Worm (Caenorhabditis elegans) whole organism, early embryonic: ENCODE data around the gene comt-5.

Source experiments
- B0310.2 ChIP-seq: sonication (generic microtip); optimal IDR thresholded peaks from 2 replicates; lab custom pipeline; 2016; ENCODE audit warnings: mild to moderate bottlenecking, missing genetic modification characterization, missing compliant biosample characterization
- F13C5.2 ChIP-seq: sonication (generic microtip); optimal IDR thresholded peaks from 2 replicates; lab custom pipeline; 2017; ENCODE audit warnings: mild to moderate bottlenecking, missing genetic modification characterization, inconsistent platforms, missing compliant biosample characterization
- aly-1 ChIP-seq: sonication (generic microtip); optimal IDR thresholded peaks from 2 replicates; lab custom pipeline; 2016; ENCODE audit warnings: missing genetic modification characterization, missing compliant biosample characterization
- ama-1 ChIP-seq: fragments of 150-350 bp; optimal IDR thresholded peaks from 2 replicates; lab custom pipeline; 2014
- ceh-13 ChIP-seq: fragments of 200-800 bp; sonication (Bioruptor generic); optimal IDR thresholded peaks from 2 replicates; lab custom pipeline; 2018; ENCODE audit warnings: mild to moderate bottlenecking, missing genetic modification characterization, missing compliant biosample characterization
- ceh-36 ChIP-seq: sonication (generic microtip); optimal IDR thresholded peaks from 2 replicates; lab custom pipeline; 2016; ENCODE audit warnings: missing genetic modification characterization, inconsistent platforms, missing compliant biosample characterization
- ets-7 ChIP-seq: sonication (generic microtip); optimal IDR thresholded peaks from 2 replicates; lab custom pipeline; 2016; ENCODE audit warnings: missing genotype, missing genetic modification characterization, missing compliant biosample characterization
- flt-1 ChIP-seq: fragments of 200-800 bp; sonication (Bioruptor generic); IDR thresholded peaks from 2 replicates; pipeline ENCODE4 v1.3.6; 2022; ENCODE audit warnings: missing genetic modification characterization, missing compliant biosample characterization
- hmbx-1 ChIP-seq: sonication (generic microtip); optimal IDR thresholded peaks from 2 replicates; lab custom pipeline; 2016; ENCODE audit warnings: mild to moderate bottlenecking, missing genetic modification characterization, missing compliant biosample characterization
- hmg-4 ChIP-seq: fragments of 200-800 bp; sonication (Bioruptor generic); optimal IDR thresholded peaks from 2 replicates; lab custom pipeline; 2018; ENCODE audit warnings: mild to moderate bottlenecking, missing genetic modification characterization, missing compliant biosample characterization
- hnd-1 ChIP-seq: sonication (generic microtip); optimal IDR thresholded peaks from 2 replicates; lab custom pipeline; 2016; ENCODE audit warnings: missing genetic modification characterization, missing compliant biosample characterization
- pes-1 ChIP-seq: fragments of 200-800 bp; sonication (Bioruptor generic); IDR thresholded peaks from 2 replicates; pipeline ENCODE4 v1.3.6; 2022; ENCODE audit warnings: missing genetic modification reagents, missing genetic modification characterization, missing compliant biosample characterization
- scrt-1 ChIP-seq: fragments of 200-800 bp; sonication (Bioruptor generic); IDR thresholded peaks from 2 replicates; pipeline ENCODE4 v1.3.6; 2022; ENCODE audit warnings: missing genetic modification characterization, missing compliant biosample characterization
- sea-1 ChIP-seq: fragments of 200-800 bp; sonication (Bioruptor generic); conservative IDR thresholded peaks from 2 replicates; pipeline ENCODE4 v1.3.6; 2022; ENCODE audit warnings: missing genetic modification characterization, missing compliant biosample characterization
- tbx-11 ChIP-seq: fragments of 200-800 bp; sonication (Bioruptor generic); IDR thresholded peaks from 2 replicates; pipeline ENCODE4 v1.3.6; 2022; ENCODE audit warnings: missing genetic modification characterization, missing compliant biosample characterization
- tbx-37 ChIP-seq: fragments of 200-800 bp; sonication (Bioruptor generic); conservative IDR thresholded peaks from 2 replicates; pipeline ENCODE4 v1.3.6; 2022; ENCODE audit warnings: missing genetic modification reagents, missing genetic modification characterization, missing compliant biosample characterization
- tra-4 ChIP-seq: sonication (generic microtip); optimal IDR thresholded peaks from 2 replicates; lab custom pipeline; 2017; ENCODE audit warnings: missing genetic modification characterization, missing compliant biosample characterization

The comt-5 gene

DNA sequence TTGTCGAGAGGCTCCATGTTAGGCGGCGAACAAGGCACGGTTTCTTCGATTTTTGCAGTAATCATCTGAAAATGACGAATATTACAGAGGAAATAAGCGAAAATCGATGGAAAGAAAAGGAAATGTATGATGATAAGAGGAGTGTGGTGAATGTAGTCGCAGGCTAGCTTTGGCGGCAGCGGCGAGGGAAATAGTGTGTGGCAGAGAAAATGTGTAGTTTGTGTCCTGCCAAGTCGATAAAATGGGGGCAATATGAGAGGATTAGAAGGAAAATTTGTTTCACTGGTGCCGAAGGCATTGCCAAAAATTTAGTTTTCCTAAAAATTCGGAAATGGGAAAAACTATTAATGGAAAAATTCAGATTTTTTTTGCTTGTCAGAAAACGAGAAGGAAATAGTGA, 13.4 kb upstream of the comt-5 start, which contains the start of gene nhr-86:
nhr-86 (minus strand) TSS at position 71 of the 400 bp plus-strand sequence.
- TF ChIP-seq ceh-13 (GFP tag; lab: Kevin White, UChicago), result no peak
- TF ChIP-seq sea-1 (GFP tag; lab: Robert Waterston, UW), result no peak
- TF ChIP-seq aly-1, result no peak
- TF ChIP-seq ama-1 (lab: Kevin White, UChicago), result no peak
- no peak for TF ChIP-seq pes-1 (GFP tag; lab: Robert Waterston, UW)
- TF ChIP-seq hmg-4, result no peak
- TF ChIP-seq scrt-1 (GFP tag; lab: Robert Waterston, UW), result no peak
- no peak for TF ChIP-seq tra-4
- TF ChIP-seq F13C5.2 (tag; lab: Kevin White, UChicago), result no peak
- no peak for TF ChIP-seq ceh-36
- no peak for TF ChIP-seq B0310.2
- no peak for TF ChIP-seq ets-7 (tag; lab: Kevin White, UChicago)
- TF ChIP-seq tbx-37 (GFP tag; lab: Robert Waterston, UW), result no peak
- no peak for TF ChIP-seq tbx-11 (GFP tag; lab: Robert Waterston, UW)
- TF ChIP-seq hmbx-1 (tag; lab: Kevin White, UChicago), result no peak
- TF ChIP-seq hnd-1 (tag; lab: Kevin White, UChicago), result no peak
- TF ChIP-seq flt-1 (GFP tag; lab: Robert Waterston, UW), result no peak

DNA sequence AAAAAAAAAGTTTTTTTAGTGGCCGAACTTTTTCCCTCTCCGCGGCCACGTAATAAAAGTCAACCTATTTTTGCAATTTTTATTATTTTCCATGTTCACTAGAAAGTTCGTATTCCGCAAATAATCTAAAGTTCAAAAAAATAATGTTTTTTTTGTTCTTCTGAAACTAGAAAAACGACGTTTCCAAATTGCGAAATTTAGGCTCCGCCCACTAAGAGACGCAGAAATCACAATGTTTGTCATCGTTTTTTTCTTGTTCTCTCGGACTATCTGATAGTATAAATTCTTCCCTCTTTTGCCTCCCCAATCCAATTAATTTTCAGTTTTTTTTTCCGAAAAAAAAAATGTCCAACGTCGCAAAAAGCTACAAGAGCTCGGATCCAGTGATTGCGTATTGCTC, 3.9 kb upstream of the comt-5 start, which contains the start of gene comt-3:
comt-3 (plus strand) TSS at position 214 of the 400 bp plus-strand sequence.
- no peak for TF ChIP-seq tbx-37 (GFP tag; lab: Robert Waterston, UW)
- TF ChIP-seq ceh-36, result no peak
- no peak for TF ChIP-seq pes-1 (GFP tag; lab: Robert Waterston, UW)
- no peak for TF ChIP-seq tra-4
- TF ChIP-seq hmg-4, result no peak
- no peak for TF ChIP-seq tbx-11 (GFP tag; lab: Robert Waterston, UW)
- no peak for TF ChIP-seq hmbx-1 (tag; lab: Kevin White, UChicago)
- no peak for TF ChIP-seq ama-1 (lab: Kevin White, UChicago)
- no peak for TF ChIP-seq sea-1 (GFP tag; lab: Robert Waterston, UW)
- no peak for TF ChIP-seq flt-1 (GFP tag; lab: Robert Waterston, UW)
- no peak for TF ChIP-seq ceh-13 (GFP tag; lab: Kevin White, UChicago)
- no peak for TF ChIP-seq scrt-1 (GFP tag; lab: Robert Waterston, UW)
- TF ChIP-seq aly-1, result no peak
- TF ChIP-seq ets-7 (tag; lab: Kevin White, UChicago), result no peak
- no peak for TF ChIP-seq hnd-1 (tag; lab: Kevin White, UChicago)
- no peak for TF ChIP-seq F13C5.2 (tag; lab: Kevin White, UChicago)
- TF ChIP-seq B0310.2, result no peak

DNA sequence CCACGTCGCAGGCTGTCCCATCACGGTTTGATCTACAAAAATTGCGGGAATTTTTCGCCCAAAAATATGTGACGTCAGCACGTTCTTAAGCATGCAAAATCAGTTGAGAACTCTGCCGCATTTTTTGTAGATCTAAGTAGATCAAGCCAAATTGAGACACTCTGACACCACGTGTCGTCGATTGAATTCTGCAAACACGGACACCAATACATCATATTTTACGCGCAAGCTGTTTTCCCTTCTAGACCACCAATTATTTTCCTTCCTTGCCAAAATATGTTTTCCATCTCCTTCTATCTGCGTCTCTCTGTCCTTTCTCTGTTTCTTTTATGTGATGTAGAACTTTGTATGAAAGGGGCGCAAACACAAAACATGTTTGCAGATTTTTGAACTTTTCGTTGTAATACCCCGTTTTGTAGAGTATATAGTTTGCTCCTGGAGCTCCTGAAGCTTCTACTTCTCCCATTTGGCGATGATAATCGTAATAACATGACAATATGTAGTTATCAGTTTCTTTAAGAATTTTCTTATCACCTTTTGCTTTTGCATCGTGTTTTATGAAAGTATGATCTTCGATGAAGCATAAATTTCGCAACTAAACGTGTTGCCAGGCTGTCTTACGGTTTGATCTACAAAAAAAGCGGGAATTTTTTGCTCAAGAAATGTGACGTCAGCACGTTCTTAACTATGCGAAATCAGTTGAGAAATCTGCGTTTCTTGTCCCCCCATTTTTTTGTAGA, 2.5 kb upstream of the comt-5 start:
- TF ChIP-seq ama-1 (lab: Kevin White, UChicago) (no peak), B0310.2 (no peak), tbx-11 (GFP tag; lab: Robert Waterston, UW) (no peak), tra-4 (no peak), F13C5.2 (tag; lab: Kevin White, UChicago) (no peak), hnd-1 (tag; lab: Kevin White, UChicago) (no peak), tbx-37 (GFP tag; lab: Robert Waterston, UW) (no peak), flt-1 (GFP tag; lab: Robert Waterston, UW) (no peak), hmbx-1 (tag; lab: Kevin White, UChicago) (no peak), ceh-36 (no peak), ets-7 (tag; lab: Kevin White, UChicago) (no peak), hmg-4 (no peak), ceh-13 (GFP tag; lab: Kevin White, UChicago) (no peak), pes-1 (GFP tag; lab: Robert Waterston, UW) (no peak), aly-1 (no peak), scrt-1 (GFP tag; lab: Robert Waterston, UW) (no peak), sea-1 (GFP tag; lab: Robert Waterston, UW) (no peak)

DNA sequence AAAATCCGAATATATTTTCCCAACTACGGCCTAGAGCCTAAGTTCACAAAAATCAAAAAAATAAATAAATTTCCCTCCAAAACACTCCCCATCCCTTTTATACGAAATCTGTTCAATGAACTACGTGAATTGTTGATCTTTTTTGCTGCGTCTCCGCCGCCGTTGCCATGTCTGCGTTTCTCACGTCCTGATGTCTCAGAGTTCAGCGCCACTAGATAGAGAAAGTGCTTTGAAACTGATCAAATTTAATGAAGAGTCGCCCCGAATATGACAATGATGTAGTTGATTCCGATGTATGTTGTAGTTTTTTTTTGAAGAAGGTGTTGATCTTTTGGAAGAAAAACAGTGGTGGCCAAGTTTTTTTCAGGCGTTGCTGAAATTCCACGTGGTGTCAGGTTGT, 845 bp upstream of the comt-5 start:
- TF ChIP-seq pes-1 (GFP tag; lab: Robert Waterston, UW), result no peak
- no peak for TF ChIP-seq ama-1 (lab: Kevin White, UChicago)
- TF ChIP-seq hnd-1 (tag; lab: Kevin White, UChicago), result no peak
- TF ChIP-seq tbx-11 (GFP tag; lab: Robert Waterston, UW), result no peak
- TF ChIP-seq aly-1, result no peak
- TF ChIP-seq hmbx-1 (tag; lab: Kevin White, UChicago), result no peak
- no peak for TF ChIP-seq F13C5.2 (tag; lab: Kevin White, UChicago)
- no peak for TF ChIP-seq sea-1 (GFP tag; lab: Robert Waterston, UW)
- no peak for TF ChIP-seq flt-1 (GFP tag; lab: Robert Waterston, UW)
- TF ChIP-seq hmg-4, result no peak
- no peak for TF ChIP-seq ceh-13 (GFP tag; lab: Kevin White, UChicago)
- no peak for TF ChIP-seq tra-4
- no peak for TF ChIP-seq ceh-36
- no peak for TF ChIP-seq ets-7 (tag; lab: Kevin White, UChicago)
- no peak for TF ChIP-seq scrt-1 (GFP tag; lab: Robert Waterston, UW)
- TF ChIP-seq tbx-37 (GFP tag; lab: Robert Waterston, UW), result no peak
- TF ChIP-seq B0310.2, result no peak

DNA sequence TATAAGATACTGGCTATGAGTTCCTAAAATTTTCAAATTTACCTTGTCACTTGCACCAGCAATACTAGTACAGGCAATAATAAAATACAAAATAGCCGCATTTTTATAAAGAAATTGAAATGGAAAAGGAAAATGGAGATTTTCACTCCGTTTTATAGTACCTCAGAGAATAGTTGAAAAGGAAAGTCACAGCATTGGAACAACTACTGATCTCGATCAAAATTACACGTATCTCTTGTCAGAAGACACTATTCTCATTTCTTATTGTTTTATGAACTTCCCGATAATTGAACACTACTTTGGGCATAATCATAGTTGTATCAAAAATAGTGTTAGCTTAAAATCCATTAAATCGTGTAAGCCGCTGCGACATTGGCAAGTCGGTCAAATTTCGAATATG, 1.9 kb downstream of the comt-5 start, which contains the start of gene Y40B10A.11:
Y40B10A.11 (minus strand) TSS at position 101 of the 400 bp plus-strand sequence.
- TF ChIP-seq hmbx-1 (tag; lab: Kevin White, UChicago) (no peak), tbx-11 (GFP tag; lab: Robert Waterston, UW) (no peak), ceh-13 (GFP tag; lab: Kevin White, UChicago) (no peak), F13C5.2 (tag; lab: Kevin White, UChicago) (no peak), flt-1 (GFP tag; lab: Robert Waterston, UW) (no peak), ama-1 (lab: Kevin White, UChicago) (no peak), scrt-1 (GFP tag; lab: Robert Waterston, UW) (no peak), pes-1 (GFP tag; lab: Robert Waterston, UW) (no peak), tbx-37 (GFP tag; lab: Robert Waterston, UW) (no peak), hnd-1 (tag; lab: Kevin White, UChicago) (no peak)

DNA sequence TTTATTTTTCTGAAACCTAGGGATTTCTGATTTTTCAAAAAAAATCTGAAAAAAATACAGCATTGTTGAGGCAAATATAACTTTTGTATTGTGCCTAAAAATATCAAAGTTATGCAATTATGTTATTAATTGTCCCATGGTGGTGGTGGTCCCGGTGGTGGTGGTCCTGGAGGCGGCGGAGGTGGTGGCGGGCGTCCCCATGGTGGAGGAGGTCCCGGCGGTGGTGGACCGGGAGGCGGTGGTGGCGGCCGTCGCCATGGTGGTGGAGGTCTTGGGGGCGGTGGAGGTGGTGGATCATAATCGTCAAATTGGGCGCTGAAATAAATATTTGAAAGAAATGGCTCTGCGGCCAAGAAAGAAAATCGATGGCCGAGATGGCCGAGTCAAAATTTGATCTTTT, 2.6 kb downstream of the comt-5 start:
- no peak for TF ChIP-seq pes-1 (GFP tag; lab: Robert Waterston, UW)
- TF ChIP-seq scrt-1 (GFP tag; lab: Robert Waterston, UW), result 0 out of 2 replicates have a peak, but pooled peaks have one; percentile 48
